Fruit fly (Drosophila melanogaster): ENCODE results near the gene tow.

Gene tow

DNA sequence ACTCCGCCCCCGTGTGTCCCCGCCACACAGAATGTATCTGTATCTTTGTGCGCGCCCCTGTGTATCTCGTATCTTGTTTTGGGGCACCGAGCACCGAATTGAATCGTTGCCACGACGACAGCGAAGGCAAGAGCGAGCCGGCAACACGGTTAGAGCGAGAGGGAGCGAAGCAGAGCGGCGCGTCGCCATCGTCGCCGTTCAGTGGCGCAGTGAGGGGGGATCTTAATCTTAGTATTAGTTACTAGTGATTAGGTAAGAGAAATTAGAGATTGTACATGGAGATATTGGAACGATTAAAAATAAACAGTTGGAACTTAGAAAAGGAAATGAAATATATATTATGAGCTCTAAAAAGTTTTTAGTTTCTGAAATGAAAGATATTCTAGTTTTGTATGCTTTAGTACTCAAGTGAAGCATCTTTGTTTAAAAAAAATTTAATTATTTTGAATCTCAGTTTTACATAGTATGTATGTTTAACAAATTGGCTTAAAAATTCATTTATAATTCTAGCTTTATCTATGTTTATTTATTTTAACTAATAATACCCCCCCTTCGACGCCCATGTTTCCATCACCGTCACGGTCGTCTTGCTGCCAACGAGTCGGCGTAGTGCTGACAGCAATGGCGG lies 46.4 kb downstream of the tow start:
- TF ChIP-seq Poxn (GFP tag; IDR thresholded peaks at IDR 0.05) (peak; percentile 63), Camta (GFP tag; optimal IDR thresholded peaks at IDR 0.05) (peak; percentile 79), ems (GFP tag; optimal IDR thresholded peaks at IDR 0.05) (peak; percentile 57), CG11398 (GFP tag; optimal IDR thresholded peaks at IDR 0.05) (no peak), bab2 (GFP tag; optimal IDR thresholded peaks at IDR 0.05) (peak; percentile 69), btn (GFP tag; optimal IDR thresholded peaks at IDR 0.05) (peak; percentile 7), CG14860 (GFP tag; IDR thresholded peaks at IDR 0.05; ENCODE audit: partially characterized antibody) (no peak), CG7745 (tag; optimal IDR thresholded peaks at IDR 0.05) (no peak), otp (GFP tag; IDR thresholded peaks at IDR 0.05) (0 out of 3 replicates have a peak, but pooled peaks have one; percentile 19), onecut (GFP tag; IDR thresholded peaks at IDR 0.05) (peak; percentile 80), Mrtf (GFP tag; IDR thresholded peaks at IDR 0.05) (peak; percentile 78; the same call in 2 of the 3 replicates), exex (tag; optimal IDR thresholded peaks at IDR 0.05) (peak; percentile 64), Hand (GFP tag; optimal IDR thresholded peaks at IDR 0.05) (peak; percentile 78), gro (GFP tag; optimal IDR thresholded peaks at IDR 0.05) (peak; percentile 36), C15 (GFP tag; IDR thresholded peaks at IDR 0.05) (peak; percentile 69; the same call in 1 of the 3 replicates), CG15269 (tag; optimal IDR thresholded peaks at IDR 0.05) (peak; percentile 90), CG12942 (GFP tag; optimal IDR thresholded peaks at IDR 0.05) (peak; percentile 77), sens (GFP tag) (peak; percentile 90), CG32532 (GFP tag; IDR thresholded peaks at IDR 0.05) (peak; percentile 82), sna (GFP tag; IDR thresholded peaks at IDR 0.05; ENCODE audit: partially characterized antibody) (no peak), lmd (GFP tag; IDR thresholded peaks at IDR 0.05) (peak; percentile 91), CG11247 (GFP tag; IDR thresholded peaks at IDR 0.05) (peak; percentile 68), tio (GFP tag; optimal IDR thresholded peaks at IDR 0.05) (peak; percentile 89), insv (GFP tag; optimal IDR thresholded peaks at IDR 0.05) (peak in 1 of 2 experiments; percentile 41), CG9437 (GFP tag; optimal IDR thresholded peaks at IDR 0.05) (peak; percentile 92), CG7357 (GFP tag; IDR thresholded peaks at IDR 0.05) (peak; percentile 81), CG17361 (GFP tag; IDR thresholded peaks at IDR 0.05) (peak; percentile 100), Myb (GFP tag; optimal IDR thresholded peaks at IDR 0.05) (peak; percentile 30), Lhr (GFP tag; optimal IDR thresholded peaks at IDR 0.05) (peak; percentile 58), CG34224 (GFP tag; IDR thresholded peaks at IDR 0.05; ENCODE audit: partially characterized antibody) (no peak), psq (GFP tag; optimal IDR thresholded peaks at IDR 0.05) (peak; percentile 73), dpn (GFP tag; optimal IDR thresholded peaks at IDR 0.05) (peak; percentile 77), CG1832 (GFP tag; optimal IDR thresholded peaks at IDR 0.05) (peak; percentile 91), CG1602 (GFP tag; optimal IDR thresholded peaks at IDR 0.05) (peak; percentile 87), Max (GFP tag; optimal IDR thresholded peaks at IDR 0.05) (peak; percentile 79), HLHmδ (GFP tag; optimal IDR thresholded peaks at IDR 0.05) (no peak), pita (GFP tag; optimal IDR thresholded peaks at IDR 0.05) (no peak), abd-A (tag; optimal IDR thresholded peaks at IDR 0.05) (peak; percentile 20), usp (GFP tag; optimal IDR thresholded peaks at IDR 0.05) (no peak), croc (GFP tag; conservative IDR thresholded peaks at IDR 0.05) (peak; percentile 87), her (GFP tag; optimal IDR thresholded peaks at IDR 0.05) (peak; percentile 31), CG31441 (GFP tag; IDR thresholded peaks at IDR 0.05) (peak; percentile 98), CG2678 (tag; optimal IDR thresholded peaks at IDR 0.05) (peak; percentile 98), crc (GFP tag; optimal IDR thresholded peaks at IDR 0.05) (peak; percentile 15), Elba2 (GFP tag; optimal IDR thresholded peaks at IDR 0.05) (no peak), oc (tag; optimal IDR thresholded peaks at IDR 0.05) (peak; percentile 70), CG1529 (GFP tag; optimal IDR thresholded peaks at IDR 0.05) (peak; percentile 72), CG15073 (GFP tag; optimal IDR thresholded peaks at IDR 0.05) (peak; percentile 40), CG3995 (GFP tag; optimal IDR thresholded peaks at IDR 0.05) (peak; percentile 50), CG30403 (GFP tag; optimal IDR thresholded peaks at IDR 0.05) (peak; percentile 95), Hsf (GFP tag; optimal IDR thresholded peaks at IDR 0.05) (peak; percentile 71)
